Worm (Caenorhabditis elegans) whole organism, midembryonic: ENCODE results near the gene ccch-5.

Experiments used
- cog-1 ChIP-seq: sonication (generic microtip); optimal IDR thresholded peaks from 2 replicates; lab custom pipeline; 2016; ENCODE audit warnings: missing genetic modification characterization, missing compliant biosample characterization
- flt-1 ChIP-seq: fragments of 200-800 bp; sonication (Bioruptor generic); IDR thresholded peaks from 2 replicates; pipeline ENCODE4 v1.3.6; 2022; ENCODE audit warnings: missing genetic modification characterization, missing compliant biosample characterization
- ref-1 ChIP-seq: fragments of 200-800 bp; sonication (Bioruptor generic); conservative IDR thresholded peaks from 2 replicates; pipeline ENCODE4 v1.3.6; 2022; ENCODE audit warnings: missing genetic modification reagents, missing genetic modification characterization, missing compliant biosample characterization
- tab-1 ChIP-seq: fragments of 200-800 bp; sonication (Bioruptor generic); IDR thresholded peaks from 2 replicates; pipeline ENCODE4 v1.3.6; 2022; ENCODE audit warnings: missing genetic modification characterization, missing compliant biosample characterization

ce11 chrIV:14958551-14958950 is 39.1 kb downstream of the ccch-5 start, which contains the start of gene Y41E3.1:
- TF ChIP-seq tab-1 (GFP tag; lab: Robert Waterston, UW): no peak
- no peak for TF ChIP-seq flt-1 (GFP tag; lab: Robert Waterston, UW)
- TF ChIP-seq ref-1 (GFP tag; lab: Robert Waterston, UW): no peak
- no peak for TF ChIP-seq cog-1
